Worm (Caenorhabditis elegans) whole organism, L1 larva: ENCODE measurements around the gene ZK177.12.

ENCODE experiments used
- C16A3.4 ChIP-seq: fragments of 150-350 bp; optimal IDR thresholded peaks from 2 replicates; lab custom pipeline; 2014; ENCODE audit warnings: missing biosample characterization, missing genetic modification characterization
- F16B12.6 ChIP-seq: fragments of 150-350 bp; optimal IDR thresholded peaks from 2 replicates; lab custom pipeline; 2014; ENCODE audit warnings: missing biosample characterization, missing genetic modification characterization
- Y116A8C.19 ChIP-seq: sonication (generic microtip); optimal IDR thresholded peaks from 2 replicates; lab custom pipeline; 2016; ENCODE audit warnings: missing compliant biosample characterization, missing genetic modification characterization, borderline replicate concordance
- alr-1 ChIP-seq: fragments of 200-800 bp; sonication (Bioruptor generic); optimal IDR thresholded peaks from 2 replicates; lab custom pipeline; 2018; ENCODE audit warnings: borderline replicate concordance, mild to moderate bottlenecking, missing genetic modification characterization, missing compliant biosample characterization
- aly-2 ChIP-seq: fragments of 150-350 bp; optimal IDR thresholded peaks from 2 replicates; lab custom pipeline; 2014; ENCODE audit warnings: missing biosample characterization, missing genetic modification characterization
- ceh-90 ChIP-seq: sonication (generic microtip); optimal IDR thresholded peaks from 2 replicates; lab custom pipeline; 2016; ENCODE audit warnings: missing genetic modification characterization, missing compliant biosample characterization
- ces-1 ChIP-seq: fragments of 150-350 bp; optimal IDR thresholded peaks from 2 replicates; lab custom pipeline; 2014; ENCODE audit warnings: missing biosample characterization, missing genetic modification reagents, missing genetic modification characterization
- dpl-1 ChIP-seq, 3 experiments: fragments of 150-350 bp in 2 of 3; sonication (generic microtip) in 1 of 3; optimal IDR thresholded peaks; 2 replicates each; lab custom pipeline; 2014 to 2017; ENCODE audit warnings: missing biosample characterization in 3 of 3, missing genetic modification characterization in 3 of 3, missing genetic modification reagents in 3 of 3
- efl-1 ChIP-seq, 4 experiments: fragments of 150-350 bp; optimal IDR thresholded peaks in 3 of 4; peaks in 1 of 4; 1 replicate in 1 of 4; 2 replicates in 3 of 4; lab custom pipeline; 2014; ENCODE audit warnings: missing biosample characterization in 2 of 4, missing genetic modification characterization in 2 of 4, missing genetic modification reagents in 2 of 4
- egl-13 ChIP-seq: sonication (generic microtip); optimal IDR thresholded peaks from 2 replicates; lab custom pipeline; 2016; ENCODE audit warnings: missing genotype, missing genetic modification reagents, missing genetic modification characterization, missing compliant biosample characterization
- egl-27 ChIP-seq, 2 experiments: fragments of 150-350 bp in 1 of 2; sonication (generic microtip); optimal IDR thresholded peaks; 3 replicates each; lab custom pipeline; 2017 to 2018; ENCODE audit warnings: missing biosample characterization in 2 of 2, missing genetic modification characterization in 2 of 2, missing genetic modification reagents in 2 of 2
- elt-2 ChIP-seq: sonication (generic microtip); optimal IDR thresholded peaks from 2 replicates; lab custom pipeline; 2016; ENCODE audit warnings: missing genetic modification characterization, mild to moderate bottlenecking, inconsistent platforms, missing compliant biosample characterization, missing genetic modification reagents
- ets-5 ChIP-seq: fragments of 200-800 bp; sonication (Bioruptor generic); IDR thresholded peaks from 2 replicates; pipeline ENCODE4 v1.3.6; 2022; ENCODE audit warnings: missing genetic modification characterization, missing compliant biosample characterization
- fos-1 ChIP-seq: fragments of 150-350 bp; optimal IDR thresholded peaks from 2 replicates; lab custom pipeline; 2014; ENCODE audit warnings: missing biosample characterization, missing genetic modification characterization
- hpl-2 ChIP-seq: fragments of 150-350 bp; optimal IDR thresholded peaks from 2 replicates; lab custom pipeline; 2014; ENCODE audit warnings: missing biosample characterization, missing genetic modification reagents, missing genetic modification characterization
- isw-1 ChIP-seq: fragments of 200-800 bp; sonication (Bioruptor generic); IDR thresholded peaks from 2 replicates; pipeline ENCODE4 v1.3.6; 2022; ENCODE audit warnings: missing genetic modification characterization, missing compliant biosample characterization
- lin-15B ChIP-seq: fragments of 150-350 bp; sonication (generic microtip); optimal IDR thresholded peaks from 3 replicates; lab custom pipeline; 2014; ENCODE audit warnings: missing biosample characterization, missing genetic modification characterization
- lin-35 ChIP-seq, 2 experiments: fragments of 150-350 bp; optimal IDR thresholded peaks; 2 replicates each; lab custom pipeline; 2014; ENCODE audit warnings: missing biosample characterization in 2 of 2, missing genetic modification characterization in 2 of 2, missing genetic modification reagents in 2 of 2
- mdl-1 ChIP-seq, 2 experiments: fragments of 150-350 bp; optimal IDR thresholded peaks; 2 replicates each; lab custom pipeline; 2014 to 2017; ENCODE audit warnings: missing biosample characterization in 2 of 2, missing genetic modification characterization in 2 of 2, inconsistent platforms in 1 of 2
- mef-2 ChIP-seq: fragments of 150-350 bp; optimal IDR thresholded peaks from 2 replicates; lab custom pipeline; 2014; ENCODE audit warnings: missing biosample characterization, missing genetic modification characterization
- nhr-12 ChIP-seq: sonication (generic microtip); optimal IDR thresholded peaks from 2 replicates; lab custom pipeline; 2017; ENCODE audit warnings: missing biosample characterization, missing genetic modification characterization
- nhr-20 ChIP-seq: sonication (generic microtip); optimal IDR thresholded peaks from 2 replicates; lab custom pipeline; 2016; ENCODE audit warnings: mild to moderate bottlenecking, missing genetic modification characterization, missing compliant biosample characterization
- nhr-237 ChIP-seq: fragments of 150-350 bp; optimal IDR thresholded peaks from 2 replicates; lab custom pipeline; 2014; ENCODE audit warnings: missing biosample characterization, missing genetic modification characterization
- nhr-28 ChIP-seq: fragments of 150-350 bp; optimal IDR thresholded peaks from 2 replicates; lab custom pipeline; 2014; ENCODE audit warnings: missing biosample characterization, missing genetic modification characterization
- nhr-71 ChIP-seq: sonication (generic microtip); optimal IDR thresholded peaks from 2 replicates; lab custom pipeline; 2016; ENCODE audit warnings: mild to moderate bottlenecking, missing genetic modification characterization, moderate library complexity, missing compliant biosample characterization
- nhr-77 ChIP-seq: fragments of 150-350 bp; optimal IDR thresholded peaks from 2 replicates; lab custom pipeline; 2014; ENCODE audit warnings: missing biosample characterization, missing genetic modification characterization
- nhr-84 ChIP-seq: sonication (generic microtip); optimal IDR thresholded peaks from 2 replicates; lab custom pipeline; 2017; ENCODE audit warnings: missing biosample characterization, missing genetic modification characterization
- nhr-85 ChIP-seq: sonication (generic microtip); peaks from one replicate; lab custom pipeline; 2016; ENCODE audit warnings: missing genetic modification characterization, inconsistent platforms, missing compliant biosample characterization
- nhr-90 ChIP-seq: sonication (generic microtip); optimal IDR thresholded peaks from 2 replicates; lab custom pipeline; 2016; ENCODE audit warnings: mild to moderate bottlenecking, missing genetic modification characterization, missing compliant biosample characterization; ENCODE audit not compliant: poor library complexity
- pag-3 ChIP-seq: sonication (generic microtip); optimal IDR thresholded peaks from 2 replicates; lab custom pipeline; 2017; ENCODE audit warnings: missing genetic modification characterization, mild to moderate bottlenecking, missing compliant biosample characterization, antibody characterized with exemption, borderline replicate concordance; ENCODE audit not compliant: insufficient read depth
- pqm-1 ChIP-seq: sonication (generic microtip); optimal IDR thresholded peaks from 3 replicates; lab custom pipeline; 2017; ENCODE audit warnings: missing biosample characterization, missing genetic modification characterization
- snu-23 ChIP-seq: sonication (generic microtip); optimal IDR thresholded peaks from 2 replicates; lab custom pipeline; 2016; ENCODE audit warnings: missing genetic modification characterization, missing compliant biosample characterization
- sox-4 ChIP-seq: sonication (generic microtip); optimal IDR thresholded peaks from 2 replicates; lab custom pipeline; 2016; ENCODE audit warnings: missing genetic modification characterization, missing compliant biosample characterization
- sup-37 ChIP-seq: fragments of 200-800 bp; sonication (Bioruptor generic); optimal IDR thresholded peaks from 2 replicates; lab custom pipeline; 2018; ENCODE audit warnings: mild to moderate bottlenecking, missing genetic modification characterization, missing compliant biosample characterization
- swsn-7 ChIP-seq: sonication (generic microtip); optimal IDR thresholded peaks from 2 replicates; lab custom pipeline; 2016; ENCODE audit warnings: missing genetic modification characterization, missing compliant biosample characterization
- unc-98 ChIP-seq: fragments of 200-800 bp; sonication (Bioruptor generic); IDR thresholded peaks from 2 replicates; pipeline ENCODE4 v1.3.6; 2022; ENCODE audit warnings: missing genetic modification characterization, missing compliant biosample characterization
- xbp-1 ChIP-seq: sonication (generic microtip); optimal IDR thresholded peaks from 2 replicates; lab custom pipeline; 2016; ENCODE audit warnings: missing genetic modification characterization, missing compliant biosample characterization
- ztf-11 ChIP-seq, 2 experiments: sonication (generic microtip); optimal IDR thresholded peaks; 2 replicates each; lab custom pipeline; 2016 to 2017; ENCODE audit warnings: missing genetic modification characterization in 2 of 2, missing biosample characterization in 1 of 2, missing compliant biosample characterization in 1 of 2

ZK177.12 gene

DNA sequence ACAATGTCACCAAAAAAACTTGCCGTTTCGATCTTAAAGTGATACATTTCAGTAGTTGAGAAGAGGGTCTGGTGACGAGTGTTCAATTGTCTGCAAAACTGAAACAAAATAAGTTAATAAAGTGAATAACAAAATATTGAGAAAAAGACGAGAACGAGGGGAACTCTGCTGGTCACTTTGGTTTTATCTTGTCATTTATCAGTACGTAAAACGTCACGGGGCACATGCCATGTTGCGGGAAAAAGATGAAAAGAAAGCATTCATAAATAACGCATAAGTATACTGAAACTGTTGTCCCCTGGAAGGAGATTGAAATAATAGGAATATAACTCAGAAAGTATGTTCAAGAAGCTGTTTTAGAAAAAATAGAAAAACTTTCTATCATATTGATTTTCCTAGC, 6.7 kb upstream of the ZK177.12 start, which contains the start of gene sahd-1:
Gene sahd-1, minus strand, starts transcription at position 100 of the 400 bp plus-strand sequence.
- TF ChIP-seq elt-2 (tag; lab: Kevin White, UChicago) (peak; percentile 53), mdl-1 (tag; optimal IDR thresholded peaks at IDR 0.05; lab: Kevin White, UChicago) (no peak)

DNA sequence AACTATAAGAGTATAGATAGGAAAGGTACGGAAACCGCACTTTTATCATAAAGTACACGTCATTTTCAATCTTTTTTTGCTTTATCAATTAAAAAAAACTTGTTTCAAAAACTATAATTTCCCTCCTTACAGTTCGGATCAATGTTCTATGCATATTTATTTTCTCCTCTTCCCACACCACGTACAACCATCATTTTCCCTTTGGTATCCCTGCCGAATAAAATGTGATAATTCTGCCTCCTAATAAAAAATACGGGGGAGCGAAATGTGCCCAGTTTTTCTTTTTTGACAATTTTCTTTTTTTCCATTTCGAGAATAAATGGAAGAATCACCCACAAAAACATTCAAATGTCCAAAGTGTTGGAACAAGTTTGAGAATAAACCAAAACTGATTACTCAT, 6.0 kb upstream of the ZK177.12 start, which contains the start of gene ZK177.3:
Gene ZK177.3, plus strand, starts transcription at position 301 of the 400 bp plus-strand sequence.
- no peak for TF ChIP-seq nhr-84
- TF ChIP-seq efl-1 (optimal IDR thresholded peaks at IDR 0.05; lab: Kevin White, UChicago), result no peak
- peak in 1 of 2 experiments; percentile 47 for TF ChIP-seq efl-1 (GFP tag; optimal IDR thresholded peaks at IDR 0.05 in 1 of 2; lab: Kevin White, UChicago)
- TF ChIP-seq elt-2 (tag; lab: Kevin White, UChicago), result peak; percentile 34

ce11 chrII:5517643-5518042, 3.9 kb upstream of the ZK177.12 start, which contains the start of gene ZK177.9:
TSS of gene ZK177.9 (minus strand) at chrII:5517743.
- TF ChIP-seq nhr-28 (tag; lab: Kevin White, UChicago) (no peak), ztf-11 (tag; optimal IDR thresholded peaks at IDR 0.05; lab: Kevin White, UChicago) (no peak), C16A3.4 (no peak), xbp-1 (tag; lab: Kevin White, UChicago) (no peak), nhr-77 (tag; lab: Kevin White, UChicago) (no peak), unc-98 (GFP tag; lab: Robert Waterston, UW) (no peak), ceh-90 (tag; lab: Kevin White, UChicago) (no peak), ces-1 (GFP tag; lab: Kevin White, UChicago) (no peak), lin-15B (no peak), F16B12.6 (no peak), elt-2 (tag; lab: Kevin White, UChicago) (no peak), snu-23 (GFP tag; lab: Kevin White, UChicago) (no peak)

DNA sequence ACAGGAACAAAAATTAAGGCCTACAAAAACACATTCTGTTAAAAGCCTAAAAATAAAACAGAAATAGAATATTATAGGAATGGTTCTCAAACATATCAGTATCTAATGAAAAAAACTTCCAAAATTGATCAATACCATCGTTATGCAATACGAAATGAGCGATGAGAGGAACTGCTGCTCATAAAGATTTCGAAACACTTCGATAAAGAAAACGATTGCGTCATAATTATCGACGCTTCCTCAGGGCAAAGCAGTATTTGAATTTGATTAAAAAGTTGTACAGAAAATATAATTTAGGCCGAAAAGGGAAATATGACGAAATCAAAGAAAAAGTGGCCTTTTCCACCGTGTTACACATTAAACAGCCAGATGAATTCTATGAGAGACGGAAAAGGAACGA, 3.5 kb upstream of the ZK177.12 start:
- no peak for TF ChIP-seq dpl-1 (GFP tag; optimal IDR thresholded peaks at IDR 0.05; lab: Kevin White, UChicago)
- TF ChIP-seq hpl-2 (GFP tag; lab: Kevin White, UChicago), result no peak
- TF ChIP-seq sup-37 (GFP tag; lab: Kevin White, UChicago), result no peak
- TF ChIP-seq mdl-1 (tag; optimal IDR thresholded peaks at IDR 0.05; lab: Kevin White, UChicago), result no peak
- TF ChIP-seq sox-4 (tag; lab: Kevin White, UChicago), result no peak
- no peak for TF ChIP-seq ets-5 (GFP tag; lab: Robert Waterston, UW)
- no peak for TF ChIP-seq egl-13 (tag; lab: Kevin White, UChicago)
- no peak for TF ChIP-seq nhr-237 (tag; lab: Kevin White, UChicago)
- no peak for TF ChIP-seq nhr-77 (tag; lab: Kevin White, UChicago)
- no peak for TF ChIP-seq pqm-1 (tag; lab: Kevin White, UChicago)
- no peak for TF ChIP-seq fos-1 (tag; lab: Kevin White, UChicago)
- TF ChIP-seq unc-98 (GFP tag; lab: Robert Waterston, UW), result no peak
- no peak for TF ChIP-seq Y116A8C.19 (tag; lab: Kevin White, UChicago)
- no peak for TF ChIP-seq nhr-20

ce11 chrII:5518910-5519309, 2.6 kb upstream of the ZK177.12 start, which contains the start of gene ZK177.2:
TSS of gene ZK177.2 (plus strand) at chrII:5519210.
- TF ChIP-seq isw-1 (GFP tag; lab: Robert Waterston, UW) (no peak), nhr-12 (tag; lab: Kevin White, UChicago) (no peak), pag-3 (tag; lab: Kevin White, UChicago) (no peak), sup-37 (GFP tag; lab: Kevin White, UChicago) (no peak), aly-2 (tag; lab: Kevin White, UChicago) (no peak), alr-1 (tag; lab: Kevin White, UChicago) (no peak), nhr-90 (no peak), nhr-85 (tag; lab: Kevin White, UChicago) (no peak), snu-23 (GFP tag; lab: Kevin White, UChicago) (no peak), lin-35 (GFP tag; optimal IDR thresholded peaks at IDR 0.05; lab: Kevin White, UChicago) (no peak), egl-27 (tag; optimal IDR thresholded peaks at IDR 0.05; lab: Kevin White, UChicago) (no peak), nhr-71 (tag; lab: Kevin White, UChicago) (no peak), mef-2 (tag; lab: Kevin White, UChicago) (no peak), fos-1 (tag; lab: Kevin White, UChicago) (no peak), hpl-2 (GFP tag; lab: Kevin White, UChicago) (no peak), swsn-7 (tag; lab: Kevin White, UChicago) (no peak), ztf-11 (tag; optimal IDR thresholded peaks at IDR 0.05; lab: Kevin White, UChicago) (no peak)
